Fruit fly (Drosophila melanogaster) whole organism, adult: ENCODE measurements around the gene Irk3.
A peak's percentile ranks its signal among the peaks of the same experiment; 100 is the strongest.

Experiments
- CG11617 ChIP-seq: fragments of 200-800 bp; sonication (Bioruptor generic); optimal IDR thresholded peaks from 2 replicates; lab custom pipeline; 2017; ENCODE audit warnings: mild to moderate bottlenecking, missing biosample characterization, missing genetic modification reagents, missing genetic modification characterization
- CG12768 ChIP-seq: fragments of 200-800 bp; sonication (Bioruptor generic); optimal IDR thresholded peaks from 2 replicates; lab custom pipeline; 2017; ENCODE audit warnings: missing biosample characterization, missing genetic modification characterization, mild to moderate bottlenecking, moderate library complexity, missing genetic modification reagents
- CG14711 ChIP-seq: fragments of 200-800 bp; sonication (Bioruptor generic); optimal IDR thresholded peaks from 2 replicates; lab custom pipeline; 2018; ENCODE audit warnings: missing biosample characterization, mild to moderate bottlenecking, missing genetic modification characterization, moderate library complexity
- CG1620 ChIP-seq: fragments of 200-800 bp; sonication (Bioruptor generic); optimal IDR thresholded peaks from 2 replicates; lab custom pipeline; 2016; ENCODE audit warnings: missing biosample characterization, missing genetic modification characterization
- CG33017 ChIP-seq: fragments of 200-800 bp; sonication (Bioruptor generic); optimal IDR thresholded peaks from 2 replicates; lab custom pipeline; 2018; ENCODE audit warnings: missing biosample characterization, mild to moderate bottlenecking, missing genetic modification characterization, moderate library complexity
- CG5204 ChIP-seq: fragments of 200-800 bp; sonication (Bioruptor generic); optimal IDR thresholded peaks from 2 replicates; lab custom pipeline; 2016; ENCODE audit warnings: missing biosample characterization, missing genetic modification characterization
- CG7045 ChIP-seq: fragments of 200-800 bp; sonication (Bioruptor generic); optimal IDR thresholded peaks from 2 replicates; lab custom pipeline; 2017; ENCODE audit warnings: missing biosample characterization, mild to moderate bottlenecking, missing genetic modification characterization
- CG7101 ChIP-seq: fragments of 200-800 bp; sonication (Bioruptor generic); optimal IDR thresholded peaks from 2 replicates; lab custom pipeline; 2018; ENCODE audit warnings: missing biosample characterization, mild to moderate bottlenecking, missing genetic modification characterization, moderate library complexity
- Clk ChIP-seq: fragments of 200-800 bp; sonication (Bioruptor generic); optimal IDR thresholded peaks from 2 replicates; lab custom pipeline; 2017; ENCODE audit warnings: missing biosample characterization, missing genetic modification characterization
- Crg-1 ChIP-seq: fragments of 200-800 bp; sonication (Bioruptor generic); optimal IDR thresholded peaks from 2 replicates; lab custom pipeline; 2016; ENCODE audit warnings: missing biosample characterization, missing genetic modification characterization
- Hr96 ChIP-seq: fragments of 200-800 bp; sonication (Bioruptor generic); optimal IDR thresholded peaks from 2 replicates; lab custom pipeline; 2016; ENCODE audit warnings: missing biosample characterization, missing genetic modification characterization
- Mnt ChIP-seq: fragments of 200-800 bp; sonication (Bioruptor generic); optimal IDR thresholded peaks from 2 replicates; lab custom pipeline; 2016; ENCODE audit warnings: missing biosample characterization, mild to moderate bottlenecking, missing genetic modification characterization
- bab1 ChIP-seq: fragments of 200-800 bp; sonication (Bioruptor generic); optimal IDR thresholded peaks from 3 replicates; lab custom pipeline; 2019; ENCODE audit warnings: missing biosample characterization, mild to moderate bottlenecking, missing genetic modification characterization, moderate library complexity
- cic ChIP-seq: fragments of 200-800 bp; sonication (Bioruptor generic); optimal IDR thresholded peaks from 2 replicates; lab custom pipeline; 2017; ENCODE audit warnings: missing biosample characterization, mild to moderate bottlenecking, missing genetic modification characterization, moderate library complexity
- cnc ChIP-seq, 2 experiments: fragments of >200 bp; optimal IDR thresholded peaks; 2 replicates each; lab custom pipeline; 2017
- kay ChIP-seq: fragments of 200-800 bp; sonication (Bioruptor generic); peaks from one replicate; lab custom pipeline; 2016; ENCODE audit warnings: missing biosample characterization, missing genetic modification characterization, borderline replicate concordance
- ovo ChIP-seq: fragments of 200-800 bp; sonication (Bioruptor generic); optimal IDR thresholded peaks from 2 replicates; lab custom pipeline; 2016; ENCODE audit warnings: missing biosample characterization, missing genetic modification characterization
- pad ChIP-seq: fragments of 200-800 bp; sonication (Bioruptor generic); optimal IDR thresholded peaks from 3 replicates; lab custom pipeline; 2017; ENCODE audit warnings: missing biosample characterization, missing genetic modification characterization, mild to moderate bottlenecking, moderate library complexity, missing genetic modification reagents
- tj ChIP-seq: fragments of 200-800 bp; sonication (Bioruptor generic); optimal IDR thresholded peaks from 3 replicates; lab custom pipeline; 2017; ENCODE audit warnings: missing biosample characterization, mild to moderate bottlenecking, missing genetic modification characterization, moderate library complexity
- toe ChIP-seq: fragments of 200-800 bp; sonication (Bioruptor generic); optimal IDR thresholded peaks from 2 replicates; lab custom pipeline; 2016; ENCODE audit warnings: missing biosample characterization, missing genetic modification characterization

Irk3 gene

DNA sequence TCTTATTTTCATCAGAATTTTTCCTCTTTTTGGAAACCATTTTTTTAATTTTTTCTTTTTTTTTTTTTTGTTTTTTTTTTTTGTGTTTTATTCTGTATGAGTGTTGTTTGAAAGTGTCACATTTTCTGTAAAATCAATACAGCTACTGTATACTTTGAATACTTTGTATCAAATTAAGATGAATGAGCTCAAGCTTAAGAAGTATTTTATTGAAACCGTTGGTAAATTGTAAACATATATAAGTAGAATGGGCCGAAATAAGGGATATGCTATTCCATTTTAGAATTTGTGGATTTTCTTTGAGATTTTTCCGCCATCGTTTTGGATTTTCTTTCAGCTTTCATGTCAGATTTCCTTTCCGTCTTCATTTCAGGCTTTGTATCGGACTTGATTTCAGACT, 38.6 kb downstream of the Irk3 start, which contains the start of gene Mst36Fb:
Mst36Fb (minus strand) TSS at position 101 of the 400 bp plus-strand sequence.
- TF ChIP-seq CG7045 (no peak), Hr96 (GFP tag; lab: Kevin White, UChicago) (no peak), CG33017 (tag; lab: Kevin White, UChicago) (no peak), ovo (no peak), cnc (optimal IDR thresholded peaks at IDR 0.05; lab: Kevin White, UChicago) (no peak), CG12768 (GFP tag; lab: Kevin White, UChicago) (no peak), kay (GFP tag; lab: Kevin White, UChicago) (no peak), bab1 (GFP tag; lab: Kevin White, UChicago) (no peak), Mnt (GFP tag; lab: Kevin White, UChicago) (no peak)

dm6 chr2L:18673185-18673584, 40.4 kb downstream of the Irk3 start, which contains the start of gene CG43339:
Gene CG43339 (minus strand): TSS chr2L:18673285.
- TF ChIP-seq cic: no peak
- no peak for TF ChIP-seq Mnt (GFP tag; lab: Kevin White, UChicago)
- no peak for TF ChIP-seq CG7101 (tag; lab: Kevin White, UChicago)
- no peak for TF ChIP-seq CG11617 (GFP tag; lab: Kevin White, UChicago)
- TF ChIP-seq CG7045: no peak
- no peak for TF ChIP-seq bab1 (GFP tag; lab: Kevin White, UChicago)
- no peak for TF ChIP-seq Crg-1 (GFP tag; lab: Kevin White, UChicago)
- no peak for TF ChIP-seq kay (GFP tag; lab: Kevin White, UChicago)
- no peak for TF ChIP-seq CG14711 (tag; lab: Kevin White, UChicago)
- TF ChIP-seq pad (GFP tag; lab: Kevin White, UChicago): no peak
- no peak for TF ChIP-seq CG5204 (GFP tag; lab: Kevin White, UChicago)
- TF ChIP-seq CG1620 (GFP tag; lab: Kevin White, UChicago): no peak

dm6 chr2L:18671146-18671545, 42.4 kb downstream of the Irk3 start, which contains the start of gene CG43338:
Gene CG43338 (minus strand): TSS chr2L:18671246.
- no peak for TF ChIP-seq bab1 (GFP tag; lab: Kevin White, UChicago)
- TF ChIP-seq CG12768 (GFP tag; lab: Kevin White, UChicago): no peak
- no peak for TF ChIP-seq cnc (optimal IDR thresholded peaks at IDR 0.05; lab: Kevin White, UChicago)
- TF ChIP-seq CG5204 (GFP tag; lab: Kevin White, UChicago): no peak
- TF ChIP-seq CG1620 (GFP tag; lab: Kevin White, UChicago): no peak
- no peak for TF ChIP-seq CG11617 (GFP tag; lab: Kevin White, UChicago)

DNA sequence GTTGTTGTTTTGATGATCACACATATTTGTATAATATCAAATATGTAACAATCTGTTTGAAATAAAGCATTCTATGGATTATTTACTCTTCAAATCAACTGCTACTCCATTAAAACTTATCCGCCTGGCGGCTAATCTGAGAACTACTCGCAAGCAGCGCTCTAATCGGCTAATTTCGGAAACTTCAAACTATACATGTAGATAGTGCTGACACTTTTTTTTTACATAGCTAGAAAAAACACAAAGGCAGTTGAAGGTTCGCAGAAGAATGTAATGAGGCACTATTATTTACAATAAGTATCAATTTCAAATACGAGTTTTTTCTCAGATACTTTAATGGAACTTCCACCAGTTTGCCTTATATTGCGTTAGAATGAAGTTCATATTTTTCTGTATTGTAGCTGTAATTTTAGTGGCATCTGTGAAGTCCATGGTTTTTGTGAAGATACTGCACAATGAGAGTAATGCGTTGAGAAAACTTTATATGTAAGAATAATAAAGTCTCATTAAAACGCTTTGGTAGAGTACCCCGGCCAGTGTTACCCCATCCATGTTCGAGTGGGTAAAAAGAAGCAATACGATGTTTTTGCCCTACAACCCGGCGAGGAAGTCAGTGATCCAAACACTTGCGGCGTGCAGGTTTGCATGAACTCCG, 47.5 kb downstream of the Irk3 start:
- TF ChIP-seq CG1620 (GFP tag; lab: Kevin White, UChicago) (peak; percentile 43), CG5204 (GFP tag; lab: Kevin White, UChicago) (peak; percentile 50), CG12768 (GFP tag; lab: Kevin White, UChicago) (no peak), cic (no peak), Hr96 (GFP tag; lab: Kevin White, UChicago) (peak; percentile 2), pad (GFP tag; lab: Kevin White, UChicago) (no peak), toe (GFP tag; lab: Kevin White, UChicago) (peak; percentile 35), CG33017 (tag; lab: Kevin White, UChicago) (no peak), kay (GFP tag; lab: Kevin White, UChicago) (no peak), Clk (no peak), bab1 (GFP tag; lab: Kevin White, UChicago) (peak; percentile 14)

DNA sequence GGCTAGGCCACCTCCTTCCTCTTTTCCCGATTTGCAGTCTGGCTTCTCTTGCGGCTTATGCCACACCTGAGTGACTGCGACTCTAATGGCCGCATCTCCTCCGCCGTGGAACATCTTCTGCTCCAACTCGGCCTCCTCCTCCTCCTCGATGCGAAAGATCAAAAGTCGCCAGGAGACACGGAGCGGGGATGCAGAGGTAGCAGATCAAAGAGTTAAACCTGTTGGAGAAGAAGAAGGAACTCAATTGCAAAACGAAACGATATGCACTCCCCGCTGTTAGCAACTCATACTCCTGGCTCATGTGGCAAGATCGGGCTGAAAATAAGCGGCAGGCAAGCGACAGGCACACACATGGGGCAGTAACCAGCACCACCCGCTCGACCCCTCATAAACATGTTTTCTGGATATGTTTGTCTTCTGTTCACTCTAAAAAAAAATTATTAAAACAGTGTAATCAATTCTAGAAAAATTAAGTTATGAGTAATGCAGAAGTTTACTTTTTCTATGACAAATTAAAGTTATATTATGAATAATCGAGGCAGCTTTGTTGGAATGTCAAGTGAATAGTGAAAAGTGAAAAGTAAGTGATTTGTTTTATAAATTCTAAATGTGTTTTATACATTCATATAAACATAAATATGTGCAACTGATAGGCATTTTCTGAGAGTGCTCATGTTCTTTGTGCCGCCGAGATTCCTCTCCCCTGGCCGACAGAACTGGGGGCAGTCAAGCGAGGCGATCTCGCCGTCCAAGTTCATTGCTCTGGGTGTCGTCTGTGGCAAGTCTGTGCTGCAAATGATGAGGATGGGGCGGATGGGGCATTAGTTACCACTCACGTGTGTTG, 48.6 kb downstream of the Irk3 start:
- no peak for TF ChIP-seq ovo
- TF ChIP-seq pad (GFP tag; lab: Kevin White, UChicago): no peak
- TF ChIP-seq CG33017 (tag; lab: Kevin White, UChicago): no peak
- no peak for TF ChIP-seq Crg-1 (GFP tag; lab: Kevin White, UChicago)
- no peak for TF ChIP-seq CG7045
- TF ChIP-seq CG1620 (GFP tag; lab: Kevin White, UChicago): no peak
- TF ChIP-seq Clk: no peak
- no peak for TF ChIP-seq kay (GFP tag; lab: Kevin White, UChicago)
- TF ChIP-seq CG5204 (GFP tag; lab: Kevin White, UChicago): no peak
- no peak for TF ChIP-seq Mnt (GFP tag; lab: Kevin White, UChicago)
- TF ChIP-seq toe (GFP tag; lab: Kevin White, UChicago): no peak
- TF ChIP-seq Hr96 (GFP tag; lab: Kevin White, UChicago): no peak
- no peak for TF ChIP-seq tj
- no peak for TF ChIP-seq CG14711 (tag; lab: Kevin White, UChicago)
- TF ChIP-seq CG7101 (tag; lab: Kevin White, UChicago): no peak
- TF ChIP-seq cic: no peak
- no peak for TF ChIP-seq CG12768 (GFP tag; lab: Kevin White, UChicago)
- no peak for TF ChIP-seq bab1 (GFP tag; lab: Kevin White, UChicago)
- no peak for TF ChIP-seq cnc (optimal IDR thresholded peaks at IDR 0.05; lab: Kevin White, UChicago)

DNA sequence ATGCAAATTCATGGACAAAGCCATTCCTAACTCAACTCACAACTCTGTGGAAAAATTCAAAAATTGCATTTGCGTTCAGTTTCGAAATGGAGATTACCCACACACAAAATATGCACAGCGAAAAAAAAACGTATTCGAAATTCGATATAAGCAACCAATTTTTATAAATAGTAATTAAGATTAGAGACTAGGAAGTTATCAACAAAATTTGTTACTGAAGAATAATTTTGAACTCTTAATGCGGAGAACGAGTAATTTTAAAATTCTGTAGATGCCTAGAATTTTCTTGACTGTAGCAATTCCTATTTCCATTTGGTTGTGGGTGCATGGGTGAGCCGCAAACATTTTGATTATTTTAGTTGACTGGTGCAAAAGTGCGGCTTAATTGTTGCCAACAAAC, 50.2 kb downstream of the Irk3 start:
- TF ChIP-seq kay (GFP tag; lab: Kevin White, UChicago): peak; percentile 6
- TF ChIP-seq Clk: no peak
